Worm (Caenorhabditis elegans) whole organism, late embryonic: ENCODE results near the gene nlf-1.

Source experiments
- F13H6.1 ChIP-seq: sonication (generic microtip); optimal IDR thresholded peaks from 2 replicates; lab custom pipeline; 2016; ENCODE audit warnings: missing genetic modification characterization, missing compliant biosample characterization
- K02D7.2 ChIP-seq: sonication (generic microtip); optimal IDR thresholded peaks from 2 replicates; lab custom pipeline; 2017; ENCODE audit warnings: mild to moderate bottlenecking, missing genetic modification characterization, missing compliant biosample characterization
- Y22D7AL.16 ChIP-seq: sonication (generic microtip); optimal IDR thresholded peaks from 2 replicates; lab custom pipeline; 2016; ENCODE audit warnings: missing genetic modification characterization, missing compliant biosample characterization
- ahr-1 ChIP-seq: sonication (generic microtip); optimal IDR thresholded peaks from 2 replicates; lab custom pipeline; 2016; ENCODE audit warnings: missing genetic modification characterization, missing compliant biosample characterization
- ceh-18 ChIP-seq: sonication (generic microtip); optimal IDR thresholded peaks from 2 replicates; lab custom pipeline; 2016; ENCODE audit warnings: missing genetic modification characterization, missing compliant biosample characterization
- ceh-2 ChIP-seq: sonication (generic microtip); optimal IDR thresholded peaks from 2 replicates; lab custom pipeline; 2016; ENCODE audit warnings: missing genotype, missing genetic modification characterization, missing compliant biosample characterization
- ceh-31 ChIP-seq: sonication (generic microtip); optimal IDR thresholded peaks from 2 replicates; lab custom pipeline; 2016; ENCODE audit warnings: missing genetic modification characterization, missing compliant biosample characterization
- ceh-34 ChIP-seq: sonication (generic microtip); optimal IDR thresholded peaks from 2 replicates; lab custom pipeline; 2016; ENCODE audit warnings: mild to moderate bottlenecking, missing genetic modification characterization, missing compliant biosample characterization
- ceh-45 ChIP-seq: fragments of 200-800 bp; sonication (Bioruptor generic); IDR thresholded peaks from 2 replicates; pipeline ENCODE4 v1.3.6; 2022; ENCODE audit warnings: missing genetic modification reagents, missing genetic modification characterization, missing compliant biosample characterization
- ceh-48 ChIP-seq: sonication (generic microtip); optimal IDR thresholded peaks from 2 replicates; lab custom pipeline; 2016; ENCODE audit warnings: missing genetic modification characterization, inconsistent platforms, missing compliant biosample characterization
- ceh-9 ChIP-seq: sonication (generic microtip); optimal IDR thresholded peaks from 2 replicates; lab custom pipeline; 2016; ENCODE audit warnings: mild to moderate bottlenecking, missing genetic modification characterization, inconsistent platforms, missing compliant biosample characterization
- elt-2 ChIP-seq: sonication (generic microtip); optimal IDR thresholded peaks from 2 replicates; lab custom pipeline; 2016; ENCODE audit warnings: missing genetic modification reagents, missing genetic modification characterization, missing compliant biosample characterization
- elt-4 ChIP-seq: sonication (generic microtip); optimal IDR thresholded peaks from 2 replicates; lab custom pipeline; 2016; ENCODE audit warnings: missing genetic modification characterization, missing compliant biosample characterization
- ets-4 ChIP-seq: sonication (generic microtip); optimal IDR thresholded peaks from 2 replicates; lab custom pipeline; 2016; ENCODE audit warnings: missing genetic modification characterization, missing compliant biosample characterization
- fkh-10 ChIP-seq: fragments of 150-350 bp; optimal IDR thresholded peaks from 2 replicates; lab custom pipeline; 2014; ENCODE audit warnings: missing biosample characterization, missing genetic modification reagents, missing genetic modification characterization
- hlh-13 ChIP-seq: fragments of 200-800 bp; sonication (Bioruptor generic); optimal IDR thresholded peaks from 2 replicates; lab custom pipeline; 2018; ENCODE audit warnings: mild to moderate bottlenecking, missing genetic modification characterization, missing compliant biosample characterization
- hlh-15 ChIP-seq: sonication (generic microtip); optimal IDR thresholded peaks from 2 replicates; lab custom pipeline; 2016; ENCODE audit warnings: missing genetic modification characterization, missing compliant biosample characterization
- hlh-8 ChIP-seq: sonication (generic microtip); optimal IDR thresholded peaks from 2 replicates; lab custom pipeline; 2016; ENCODE audit warnings: missing genotype, missing genetic modification characterization, missing compliant biosample characterization
- lim-6 ChIP-seq: sonication (generic microtip); optimal IDR thresholded peaks from 2 replicates; lab custom pipeline; 2016; ENCODE audit warnings: missing genetic modification characterization, missing compliant biosample characterization
- lin-11 ChIP-seq: fragments of 200-800 bp; sonication (Bioruptor generic); optimal IDR thresholded peaks from 2 replicates; lab custom pipeline; 2018; ENCODE audit warnings: mild to moderate bottlenecking, missing genetic modification characterization, missing compliant biosample characterization
- mec-3 ChIP-seq: sonication (generic microtip); optimal IDR thresholded peaks from 2 replicates; lab custom pipeline; 2016; ENCODE audit warnings: borderline replicate concordance, missing genetic modification characterization, missing compliant biosample characterization
- nfya-1 ChIP-seq: sonication (generic microtip); optimal IDR thresholded peaks from 2 replicates; lab custom pipeline; 2017; ENCODE audit warnings: missing genetic modification characterization, mild to moderate bottlenecking, missing compliant biosample characterization, antibody characterized with exemption, moderate library complexity
- odd-2 ChIP-seq: sonication (generic microtip); optimal IDR thresholded peaks from 2 replicates; lab custom pipeline; 2017; ENCODE audit warnings: antibody characterized with exemption, mild to moderate bottlenecking, missing genetic modification characterization, missing compliant biosample characterization
- pag-3 ChIP-seq: sonication (generic microtip); optimal IDR thresholded peaks from 2 replicates; lab custom pipeline; 2016; ENCODE audit warnings: missing compliant biosample characterization, missing genetic modification characterization, borderline replicate concordance
- pat-9 ChIP-seq: fragments of 200-800 bp; sonication (Bioruptor generic); optimal IDR thresholded peaks from 2 replicates; lab custom pipeline; 2018; ENCODE audit warnings: mild to moderate bottlenecking, missing genetic modification characterization, moderate library complexity, missing compliant biosample characterization
- pha-4 ChIP-seq: fragments of 150-350 bp; optimal IDR thresholded peaks from 2 replicates; lab custom pipeline; 2018; ENCODE audit warnings: missing biosample characterization, missing genetic modification reagents, missing genetic modification characterization
- pros-1 ChIP-seq: fragments of 150-350 bp; optimal IDR thresholded peaks from 2 replicates; lab custom pipeline; 2014; ENCODE audit warnings: missing biosample characterization, missing genetic modification reagents, missing genetic modification characterization
- ref-2 ChIP-seq: sonication (generic microtip); optimal IDR thresholded peaks from 2 replicates; lab custom pipeline; 2016; ENCODE audit warnings: missing genetic modification characterization, missing compliant biosample characterization
- sdc-2 ChIP-seq: sonication (generic microtip); optimal IDR thresholded peaks from 2 replicates; lab custom pipeline; 2016; ENCODE audit warnings: missing genotype, missing genetic modification characterization, missing compliant biosample characterization
- sox-2 ChIP-seq: fragments of 200-800 bp; sonication (Bioruptor generic); IDR thresholded peaks from 2 replicates; pipeline ENCODE4 v1.3.6; 2022; ENCODE audit warnings: missing genetic modification reagents, missing genetic modification characterization, missing compliant biosample characterization
- sox-4 ChIP-seq: sonication (generic microtip); optimal IDR thresholded peaks from 2 replicates; lab custom pipeline; 2017; ENCODE audit warnings: mild to moderate bottlenecking, missing genetic modification characterization, inconsistent platforms, missing compliant biosample characterization
- tbx-2 ChIP-seq: sonication (generic microtip); optimal IDR thresholded peaks from 2 replicates; lab custom pipeline; 2016; ENCODE audit warnings: missing genetic modification characterization, missing compliant biosample characterization
- ttx-3 ChIP-seq: sonication (generic microtip); optimal IDR thresholded peaks from 2 replicates; lab custom pipeline; 2016; ENCODE audit warnings: missing genetic modification reagents, missing genetic modification characterization, missing compliant biosample characterization
- unc-3 ChIP-seq, 2 experiments: fragments of 200-800 bp in 1 of 2; sonication (Bioruptor generic) in 1 of 2; sonication (generic microtip) in 1 of 2; conservative IDR thresholded peaks in 1 of 2; optimal IDR thresholded peaks in 1 of 2; 2 replicates each; pipeline versions ENCODE4 v1.3.6 to Lab custom; 2016 to 2022; ENCODE audit warnings: missing compliant biosample characterization in 2 of 2, missing genetic modification characterization in 2 of 2, missing genetic modification reagents in 1 of 2
- unc-42 ChIP-seq: sonication (generic microtip); optimal IDR thresholded peaks from 2 replicates; lab custom pipeline; 2016; ENCODE audit warnings: missing genotype, missing genetic modification characterization, missing compliant biosample characterization

The nlf-1 gene

ce11 chrX:974499-975235 lies 42.7 kb downstream of the nlf-1 start, which contains the start of gene vps-45:
Gene vps-45 (minus strand): TSS chrX:974848.
- TF ChIP-seq elt-4 (tag; lab: Kevin White, UChicago) = no peak
- no peak for TF ChIP-seq Y22D7AL.16 (tag; lab: Kevin White, UChicago)
- peak; percentile 15 for TF ChIP-seq ets-4 (tag; lab: Kevin White, UChicago)
- peak; percentile 15 for TF ChIP-seq unc-42 (tag; lab: Kevin White, UChicago)
- TF ChIP-seq ceh-48 = peak; percentile 80
- peak; percentile 69 for TF ChIP-seq ceh-31 (tag; lab: Kevin White, UChicago)
- peak; percentile 14 for TF ChIP-seq ceh-18 (tag; lab: Kevin White, UChicago)
- TF ChIP-seq nfya-1 (tag; lab: Kevin White, UChicago) = peak; percentile 46
- no peak for TF ChIP-seq ceh-45
- TF ChIP-seq sdc-2 (tag; lab: Kevin White, UChicago) = peak; percentile 35
- peak; percentile 56 for TF ChIP-seq ref-2 (tag; lab: Kevin White, UChicago)
- no peak for TF ChIP-seq ceh-9 (tag; lab: Kevin White, UChicago)
- peak; percentile 20 for TF ChIP-seq tbx-2 (tag; lab: Kevin White, UChicago)
- peak; percentile 24 for TF ChIP-seq hlh-8 (tag; lab: Kevin White, UChicago)

ce11 chrX:970072-970471 lies 47.3 kb downstream of the nlf-1 start, which contains the start of gene C44C1.6:
Gene C44C1.6 (minus strand): TSS chrX:970270.
- no peak for TF ChIP-seq pha-4
- TF ChIP-seq unc-42 (tag; lab: Kevin White, UChicago) = no peak
- no peak for TF ChIP-seq pros-1
- TF ChIP-seq sdc-2 (tag; lab: Kevin White, UChicago) = no peak
- no peak for TF ChIP-seq ahr-1
- no peak for TF ChIP-seq elt-2 (tag; lab: Kevin White, UChicago)
- no peak for TF ChIP-seq Y22D7AL.16 (tag; lab: Kevin White, UChicago)
- no peak for TF ChIP-seq sox-4 (tag; lab: Kevin White, UChicago)
- TF ChIP-seq ceh-2 (tag; lab: Kevin White, UChicago) = no peak
- no peak for TF ChIP-seq pat-9
- TF ChIP-seq F13H6.1 (tag; lab: Kevin White, UChicago) = no peak
- TF ChIP-seq sox-2 = no peak
- TF ChIP-seq unc-3 (GFP tag; conservative IDR thresholded peaks at IDR 0.05; lab: Robert Waterston, UW) = no peak
- TF ChIP-seq unc-3 (tag; optimal IDR thresholded peaks at IDR 0.05; lab: Kevin White, UChicago) = no peak
- no peak for TF ChIP-seq hlh-13 (GFP tag; lab: Kevin White, UChicago)
- TF ChIP-seq ceh-34 (tag; lab: Kevin White, UChicago) = no peak
- no peak for TF ChIP-seq ttx-3 (tag; lab: Kevin White, UChicago)
- TF ChIP-seq ceh-18 (tag; lab: Kevin White, UChicago) = no peak
- TF ChIP-seq lin-11 = no peak
- TF ChIP-seq mec-3 = no peak
- TF ChIP-seq odd-2 (tag; lab: Kevin White, UChicago) = no peak

DNA sequence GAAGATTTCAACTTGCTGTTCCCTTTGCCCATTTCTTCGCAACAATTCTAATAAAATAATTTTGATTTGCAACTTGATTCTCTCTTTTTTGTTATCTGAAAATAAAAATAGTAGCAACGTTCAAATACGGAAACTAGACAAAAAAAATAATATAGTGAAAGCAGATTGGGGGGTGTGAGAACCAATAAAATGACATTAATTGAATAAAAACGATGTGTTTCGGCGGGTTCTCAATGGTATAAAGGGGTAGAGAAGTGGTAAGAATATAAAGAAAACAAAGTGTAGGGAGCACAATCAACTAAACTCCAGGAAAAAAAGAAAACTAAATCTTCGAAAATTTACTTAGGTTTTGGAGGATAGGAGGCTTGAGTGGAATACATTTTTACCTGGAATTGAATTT lies 54.2 kb downstream of the nlf-1 start, which contains the start of gene ncs-1:
Gene ncs-1, minus strand, starts transcription at position 101 of the 400 bp plus-strand sequence.
- TF ChIP-seq pag-3 (tag; lab: Kevin White, UChicago) (no peak), odd-2 (tag; lab: Kevin White, UChicago) (no peak), hlh-15 (no peak), ceh-18 (tag; lab: Kevin White, UChicago) (no peak), lim-6 (no peak), fkh-10 (GFP tag; lab: Kevin White, UChicago) (no peak), K02D7.2 (no peak), hlh-13 (GFP tag; lab: Kevin White, UChicago) (no peak), lin-11 (no peak)
